Worm (Caenorhabditis elegans): ENCODE results near the gene frpr-7.
A peak's percentile ranks its signal among the peaks of the same experiment; 100 is the strongest.

frpr-7 gene

ce11 chrX:17611180-17611579 lies 31.5 kb upstream of the frpr-7 start:
- TF ChIP-seq sox-2 (GFP tag; IDR thresholded peaks at IDR 0.05) (peak; percentile 20; the same call in 1 of the 2 replicates), lin-11 (tag; optimal IDR thresholded peaks at IDR 0.05) (peak; percentile 11), madf-2 (tag; optimal IDR thresholded peaks at IDR 0.05) (no peak)

- TF ChIP-seq F13H6.1 (tag; optimal IDR thresholded peaks at IDR 0.05) (no peak), pha-4 (tag; optimal IDR thresholded peaks at IDR 0.05) (no peak), mec-3 (tag; optimal IDR thresholded peaks at IDR 0.05; ENCODE audit: borderline replicate concordance) (no peak), madf-2 (tag; optimal IDR thresholded peaks at IDR 0.05) (peak; percentile 37), unc-86 (tag; optimal IDR thresholded peaks at IDR 0.05) (no peak), unc-42 (tag; optimal IDR thresholded peaks at IDR 0.05) (peak; percentile 30), hlh-30 (tag; optimal IDR thresholded peaks at IDR 0.05; ENCODE audit: insufficient read depth) (peak; percentile 86), hlh-13 (GFP tag; optimal IDR thresholded peaks at IDR 0.05) (no peak), K02D7.2 (tag; optimal IDR thresholded peaks at IDR 0.05) (no peak), lin-11 (tag; optimal IDR thresholded peaks at IDR 0.05) (peak; percentile 2), nfya-1 (tag; optimal IDR thresholded peaks at IDR 0.05) (peak; percentile 53), nhr-11 (tag; optimal IDR thresholded peaks at IDR 0.05) (no peak), ceh-2 (tag; optimal IDR thresholded peaks at IDR 0.05) (no peak), rnt-1 (tag; optimal IDR thresholded peaks at IDR 0.05) (peak; percentile 40), fkh-6 (tag; optimal IDR thresholded peaks at IDR 0.05) (no peak), pax-1 (tag; optimal IDR thresholded peaks at IDR 0.05) (no peak), tbx-2 (tag; optimal IDR thresholded peaks at IDR 0.05) (peak; percentile 63), hlh-6 (tag; optimal IDR thresholded peaks at IDR 0.05) (no peak), C38D4.7 (GFP tag; optimal IDR thresholded peaks at IDR 0.05) (no peak), hlh-8 (tag; optimal IDR thresholded peaks at IDR 0.05) (peak; percentile 8), ceh-31 (tag; optimal IDR thresholded peaks at IDR 0.05) (peak; percentile 62), ceh-22 (tag; optimal IDR thresholded peaks at IDR 0.05) (no peak), eyg-1 (tag; optimal IDR thresholded peaks at IDR 0.05) (no peak), C08G9.2 (tag; optimal IDR thresholded peaks at IDR 0.05) (no peak), pros-1 (tag; optimal IDR thresholded peaks at IDR 0.05) (no peak), K09A11.1 (tag; optimal IDR thresholded peaks at IDR 0.05; ENCODE audit: insufficient read depth) (peak; percentile 34), npax-4 (tag; optimal IDR thresholded peaks at IDR 0.05) (no peak), pag-3 (tag; optimal IDR thresholded peaks at IDR 0.05; ENCODE audit: borderline replicate concordance) (no peak), ref-2 (tag; optimal IDR thresholded peaks at IDR 0.05) (peak; percentile 39), ceh-48 (tag; optimal IDR thresholded peaks at IDR 0.05) (peak; percentile 68), elt-4 (tag; optimal IDR thresholded peaks at IDR 0.05) (no peak), pat-9 (tag; optimal IDR thresholded peaks at IDR 0.05) (no peak), pha-2 (tag; optimal IDR thresholded peaks at IDR 0.05) (no peak), syd-9 (tag; optimal IDR thresholded peaks at IDR 0.05) (no peak), gmeb-2 (tag; optimal IDR thresholded peaks at IDR 0.05) (no peak), sdc-2 (tag; optimal IDR thresholded peaks at IDR 0.05) (peak; percentile 79), ceh-24 (tag; optimal IDR thresholded peaks at IDR 0.05) (no peak), pqm-1 (tag; optimal IDR thresholded peaks at IDR 0.05) (no peak), unc-55 (GFP tag; optimal IDR thresholded peaks at IDR 0.05) (no peak), ceh-18 (tag; optimal IDR thresholded peaks at IDR 0.05) (peak; percentile 23), ceh-34 (tag; optimal IDR thresholded peaks at IDR 0.05) (peak; percentile 46), fax-1 (tag; optimal IDR thresholded peaks at IDR 0.05) (no peak), ama-1 (optimal IDR thresholded peaks at IDR 0.05) (no peak), ceh-14 (tag; optimal IDR thresholded peaks at IDR 0.05) (peak; percentile 17), sox-4 (tag; optimal IDR thresholded peaks at IDR 0.05) (no peak), ztf-16 (tag; optimal IDR thresholded peaks at IDR 0.05) (peak; percentile 8)
Measured at ce11 chrX:17610406-17610981, 30.8 kb upstream of the frpr-7 start.

Measured in whole organism, late embryonic.